Worm (Caenorhabditis elegans) whole organism, L2 larva: Measurements from ENCODE around the gene F36H12.10.
"Not testable (repeated sequence)": the region's sequence is repeated elsewhere in the genome, so short reads cannot be mapped to it uniquely, and the experiment has no call there.

Experiments used
- C34F6.9 ChIP-seq: fragments of 150-350 bp; optimal IDR thresholded peaks from 2 replicates; lab custom pipeline; 2014; ENCODE audit warnings: missing biosample characterization, missing genetic modification characterization
- Y55F3AM.14 ChIP-seq: fragments of 200-800 bp; sonication (Bioruptor generic); optimal IDR thresholded peaks from 2 replicates; lab custom pipeline; 2018; ENCODE audit warnings: mild to moderate bottlenecking, missing genetic modification characterization, missing compliant biosample characterization
- alr-1 ChIP-seq: fragments of 150-350 bp; optimal IDR thresholded peaks from 2 replicates; lab custom pipeline; 2014; ENCODE audit warnings: missing biosample characterization, missing genetic modification characterization
- aly-2 ChIP-seq: fragments of 150-350 bp; optimal IDR thresholded peaks from 2 replicates; lab custom pipeline; 2014; ENCODE audit warnings: missing biosample characterization, missing genetic modification characterization
- blmp-1 ChIP-seq: sonication (generic microtip); optimal IDR thresholded peaks from 2 replicates; lab custom pipeline; 2017; ENCODE audit warnings: missing genetic modification characterization, mild to moderate bottlenecking, missing compliant biosample characterization, antibody characterized with exemption, moderate library complexity; ENCODE audit not compliant: insufficient read depth
- crh-2 ChIP-seq: sonication (generic microtip); optimal IDR thresholded peaks from 2 replicates; lab custom pipeline; 2017; ENCODE audit warnings: missing biosample characterization, missing genetic modification characterization
- dmd-4 ChIP-seq: sonication (generic microtip); optimal IDR thresholded peaks from 2 replicates; lab custom pipeline; 2017; ENCODE audit warnings: missing biosample characterization, missing genetic modification characterization
- egl-27 ChIP-seq: sonication (generic microtip); optimal IDR thresholded peaks from 3 replicates; lab custom pipeline; 2017; ENCODE audit warnings: missing biosample characterization, missing genetic modification reagents, missing genetic modification characterization
- elt-1 ChIP-seq: fragments of 150-350 bp; optimal IDR thresholded peaks from 2 replicates; lab custom pipeline; 2014; ENCODE audit warnings: missing biosample characterization, missing genetic modification characterization
- elt-3 ChIP-seq: sonication (generic microtip); optimal IDR thresholded peaks from 2 replicates; lab custom pipeline; 2017; ENCODE audit warnings: missing biosample characterization, missing genetic modification characterization
- fos-1 ChIP-seq: fragments of 150-350 bp; optimal IDR thresholded peaks from 2 replicates; lab custom pipeline; 2014; ENCODE audit warnings: missing biosample characterization, missing genetic modification characterization
- gmeb-1 ChIP-seq: fragments of 150-350 bp; optimal IDR thresholded peaks from 2 replicates; lab custom pipeline; 2014; ENCODE audit warnings: missing biosample characterization, missing genetic modification characterization
- lin-13 ChIP-seq: fragments of 150-350 bp; optimal IDR thresholded peaks from 2 replicates; lab custom pipeline; 2014; ENCODE audit warnings: missing biosample characterization, missing genetic modification reagents, missing genetic modification characterization
- lin-39 ChIP-seq: fragments of 150-350 bp; optimal IDR thresholded peaks from 2 replicates; lab custom pipeline; 2014; ENCODE audit warnings: missing biosample characterization, missing genetic modification reagents, missing genetic modification characterization
- mab-5 ChIP-seq: fragments of 150-350 bp; optimal IDR thresholded peaks from 2 replicates; lab custom pipeline; 2014; ENCODE audit warnings: missing biosample characterization, missing genetic modification characterization
- mbf-1 ChIP-seq: sonication (generic microtip); optimal IDR thresholded peaks from 2 replicates; lab custom pipeline; 2017; ENCODE audit warnings: missing biosample characterization, missing genetic modification characterization
- nhr-10 ChIP-seq: sonication (generic microtip); optimal IDR thresholded peaks from 2 replicates; lab custom pipeline; 2017; ENCODE audit warnings: missing biosample characterization, missing genetic modification characterization
- nhr-11 ChIP-seq: fragments of 150-350 bp; optimal IDR thresholded peaks from 2 replicates; lab custom pipeline; 2014; ENCODE audit warnings: missing biosample characterization, missing genetic modification characterization
- nhr-12 ChIP-seq: fragments of 150-350 bp; optimal IDR thresholded peaks from 2 replicates; lab custom pipeline; 2014; ENCODE audit warnings: missing biosample characterization, missing genetic modification characterization
- nhr-129 ChIP-seq: fragments of 150-350 bp; optimal IDR thresholded peaks from 2 replicates; lab custom pipeline; 2014; ENCODE audit warnings: missing biosample characterization, missing genetic modification characterization
- nhr-23 ChIP-seq: fragments of 150-350 bp; optimal IDR thresholded peaks from 2 replicates; lab custom pipeline; 2014; ENCODE audit warnings: missing biosample characterization, missing genetic modification reagents, missing genetic modification characterization
- nhr-237 ChIP-seq: fragments of 150-350 bp; optimal IDR thresholded peaks from 2 replicates; lab custom pipeline; 2014; ENCODE audit warnings: missing biosample characterization, missing genetic modification characterization
- nhr-25 ChIP-seq: fragments of 150-350 bp; sonication (generic microtip); optimal IDR thresholded peaks from 3 replicates; lab custom pipeline; 2014; ENCODE audit warnings: missing biosample characterization, missing genetic modification characterization
- nhr-6 ChIP-seq: fragments of 150-350 bp; optimal IDR thresholded peaks from 2 replicates; lab custom pipeline; 2014; ENCODE audit warnings: missing biosample characterization, missing genetic modification characterization
- nhr-77 ChIP-seq: fragments of 150-350 bp; optimal IDR thresholded peaks from 2 replicates; lab custom pipeline; 2014; ENCODE audit warnings: missing biosample characterization, missing genetic modification characterization
- sma-3 ChIP-seq: sonication (generic microtip); optimal IDR thresholded peaks from 2 replicates; lab custom pipeline; 2016; ENCODE audit warnings: missing genetic modification reagents, missing genetic modification characterization, missing compliant biosample characterization
- sma-9 ChIP-seq, 2 experiments: fragments of 150-350 bp in 1 of 2; sonication (generic microtip) in 1 of 2; optimal IDR thresholded peaks; 2 replicates each; lab custom pipeline; 2014 to 2016; ENCODE audit warnings: missing genetic modification characterization in 2 of 2, mild to moderate bottlenecking in 1 of 2, missing biosample characterization in 1 of 2, missing compliant biosample characterization in 1 of 2, missing genetic modification reagents in 1 of 2, moderate library complexity in 1 of 2
- snpc-4 ChIP-seq: fragments of 150-350 bp; optimal IDR thresholded peaks from 2 replicates; lab custom pipeline; 2014; ENCODE audit warnings: missing biosample characterization, missing genetic modification characterization
- unc-39 ChIP-seq: fragments of 150-350 bp; optimal IDR thresholded peaks from 2 replicates; lab custom pipeline; 2014; ENCODE audit warnings: missing biosample characterization, missing genetic modification characterization
- unc-55 ChIP-seq: fragments of 150-350 bp; sonication (generic microtip); optimal IDR thresholded peaks from 3 replicates; lab custom pipeline; 2014; ENCODE audit warnings: missing biosample characterization, missing genetic modification reagents, missing genetic modification characterization
- unc-62 ChIP-seq: fragments of 150-350 bp; optimal IDR thresholded peaks from 2 replicates; lab custom pipeline; 2014; ENCODE audit warnings: missing biosample characterization, missing genetic modification reagents, missing genetic modification characterization
- ztf-11 ChIP-seq: sonication (generic microtip); optimal IDR thresholded peaks from 2 replicates; lab custom pipeline; 2017; ENCODE audit warnings: missing biosample characterization, missing genetic modification characterization

Gene F36H12.10

ce11 chrIV:5226552-5226951 lies 28.0 kb downstream of the F36H12.10 start, which contains the start of gene nsph-4.1:
Gene nsph-4.1 (plus strand): TSS chrIV:5226852.
- TF ChIP-seq ztf-11, elt-1, aly-2 (tag; lab: Kevin White, UChicago): not testable (repeated sequence)

- not testable (repeated sequence) for TF ChIP-seq nhr-10, alr-1, mbf-1 (tag; lab: Kevin White, UChicago)
Measured at ce11 chrIV:5225277-5225822, 29.2 kb downstream of the F36H12.10 start, which contains the start of gene cylc-1. Gene cylc-1 (minus strand): TSS chrIV:5225772.

ce11 chrIV:5224238-5224637 lies 30.3 kb downstream of the F36H12.10 start, which contains the start of gene Y59E9AL.8:
Gene Y59E9AL.8 (minus strand): TSS chrIV:5224338.
- TF ChIP-seq gmeb-1 (tag; lab: Kevin White, UChicago) (no peak), snpc-4 (tag; lab: Kevin White, UChicago) (no peak), unc-39 (tag; lab: Kevin White, UChicago) (no peak), fos-1 (tag; lab: Kevin White, UChicago) (no peak), lin-39 (tag; lab: Kevin White, UChicago) (no peak), nhr-77 (tag; lab: Kevin White, UChicago) (no peak), dmd-4 (tag; lab: Kevin White, UChicago) (no peak), Y55F3AM.14 (GFP tag; lab: Kevin White, UChicago) (no peak), C34F6.9 (no peak), nhr-237 (tag; lab: Kevin White, UChicago) (no peak)

- TF ChIP-seq lin-13 (no peak), nhr-129 (no peak), sma-9 (GFP tag; optimal IDR thresholded peaks at IDR 0.05; lab: Kevin White, UChicago) (no peak), sma-9 (tag; optimal IDR thresholded peaks at IDR 0.05; lab: Kevin White, UChicago) (no peak), nhr-12 (tag; lab: Kevin White, UChicago) (no peak), aly-2 (tag; lab: Kevin White, UChicago) (no peak), nhr-25 (tag; lab: Kevin White, UChicago) (no peak), unc-55 (no peak), ztf-11 (tag; lab: Kevin White, UChicago) (no peak), unc-39 (tag; lab: Kevin White, UChicago) (no peak), gmeb-1 (tag; lab: Kevin White, UChicago) (no peak), unc-62 (GFP tag; lab: Kevin White, UChicago) (no peak), blmp-1 (tag; lab: Kevin White, UChicago) (no peak), fos-1 (tag; lab: Kevin White, UChicago) (no peak), elt-3 (tag; lab: Kevin White, UChicago) (no peak)
Measured at ce11 chrIV:5221721-5222120, 32.9 kb downstream of the F36H12.10 start.

ce11 chrIV:5218496-5218895 lies 36.1 kb downstream of the F36H12.10 start, which contains the start of gene nsph-4.2:
Gene nsph-4.2 (plus strand): TSS chrIV:5218796.
- not testable (repeated sequence) for TF ChIP-seq nhr-23, nhr-237, mbf-1 (tag; lab: Kevin White, UChicago)

- no peak for TF ChIP-seq nhr-6
- no peak for TF ChIP-seq mbf-1 (tag; lab: Kevin White, UChicago)
- TF ChIP-seq nhr-237 (tag; lab: Kevin White, UChicago), result no peak
- TF ChIP-seq nhr-25 (tag; lab: Kevin White, UChicago), result peak; percentile 91
- no peak for TF ChIP-seq nhr-23 (tag; lab: Kevin White, UChicago)
- no peak for TF ChIP-seq nhr-11 (tag; lab: Kevin White, UChicago)
- no peak for TF ChIP-seq unc-62 (GFP tag; lab: Kevin White, UChicago)
- TF ChIP-seq crh-2 (tag; lab: Kevin White, UChicago), result peak; percentile 27
- no peak for TF ChIP-seq egl-27 (tag; lab: Kevin White, UChicago)
- no peak for TF ChIP-seq nhr-12 (tag; lab: Kevin White, UChicago)
- no peak for TF ChIP-seq snpc-4 (tag; lab: Kevin White, UChicago)
- TF ChIP-seq sma-3, result peak; percentile 63
- peak; percentile 80 for TF ChIP-seq blmp-1 (tag; lab: Kevin White, UChicago)
- TF ChIP-seq fos-1 (tag; lab: Kevin White, UChicago), result peak; percentile 37
- TF ChIP-seq mab-5, result no peak
- peak; percentile 53 for TF ChIP-seq sma-9 (GFP tag; optimal IDR thresholded peaks at IDR 0.05; lab: Kevin White, UChicago)
- no peak for TF ChIP-seq sma-9 (tag; optimal IDR thresholded peaks at IDR 0.05; lab: Kevin White, UChicago)
Measured at ce11 chrIV:5216349-5216748, 38.2 kb downstream of the F36H12.10 start.
